Worm (Caenorhabditis elegans) whole organism, L1 larva: ENCODE data around the gene dlc-5.

Source experiments
- alr-1 ChIP-seq: fragments of 200-800 bp; sonication (Bioruptor generic); optimal IDR thresholded peaks from 2 replicates; lab custom pipeline; 2018; ENCODE audit warnings: borderline replicate concordance, mild to moderate bottlenecking, missing genetic modification characterization, missing compliant biosample characterization
- blmp-1 ChIP-seq: fragments of 150-350 bp; optimal IDR thresholded peaks from 2 replicates; lab custom pipeline; 2014; ENCODE audit warnings: missing biosample characterization, missing genetic modification characterization
- ceh-63 ChIP-seq: fragments of 200-800 bp; sonication (Bioruptor generic); optimal IDR thresholded peaks from 2 replicates; lab custom pipeline; 2018; ENCODE audit warnings: mild to moderate bottlenecking, missing genetic modification characterization, missing compliant biosample characterization
- ceh-8 ChIP-seq: fragments of 200-800 bp; sonication (Bioruptor generic); optimal IDR thresholded peaks from 2 replicates; lab custom pipeline; 2018; ENCODE audit warnings: mild to moderate bottlenecking, missing genetic modification characterization, moderate library complexity, missing compliant biosample characterization
- ceh-88 ChIP-seq: fragments of 200-800 bp; sonication (Bioruptor generic); IDR thresholded peaks from 2 replicates; pipeline ENCODE4 v1.3.6; 2022; ENCODE audit warnings: missing genetic modification characterization, missing compliant biosample characterization
- ceh-90 ChIP-seq: sonication (generic microtip); optimal IDR thresholded peaks from 2 replicates; lab custom pipeline; 2016; ENCODE audit warnings: missing genetic modification characterization, missing compliant biosample characterization
- ces-1 ChIP-seq: fragments of 150-350 bp; optimal IDR thresholded peaks from 2 replicates; lab custom pipeline; 2014; ENCODE audit warnings: missing biosample characterization, missing genetic modification reagents, missing genetic modification characterization
- egl-13 ChIP-seq: sonication (generic microtip); optimal IDR thresholded peaks from 2 replicates; lab custom pipeline; 2016; ENCODE audit warnings: missing genotype, missing genetic modification reagents, missing genetic modification characterization, missing compliant biosample characterization
- egl-27 ChIP-seq, 2 experiments: fragments of 150-350 bp in 1 of 2; sonication (generic microtip); optimal IDR thresholded peaks; 3 replicates each; lab custom pipeline; 2017 to 2018; ENCODE audit warnings: missing biosample characterization in 2 of 2, missing genetic modification characterization in 2 of 2, missing genetic modification reagents in 2 of 2
- ets-5 ChIP-seq: fragments of 200-800 bp; sonication (Bioruptor generic); IDR thresholded peaks from 2 replicates; pipeline ENCODE4 v1.3.6; 2022; ENCODE audit warnings: missing genetic modification characterization, missing compliant biosample characterization
- fkh-10 ChIP-seq: sonication (generic microtip); optimal IDR thresholded peaks from 2 replicates; lab custom pipeline; 2017; ENCODE audit warnings: missing biosample characterization, missing genetic modification reagents, missing genetic modification characterization
- fkh-4 ChIP-seq: sonication (generic microtip); optimal IDR thresholded peaks from 2 replicates; lab custom pipeline; 2016; ENCODE audit warnings: missing compliant biosample characterization, missing genetic modification characterization, borderline replicate concordance
- grh-1 ChIP-seq: fragments of 200-800 bp; sonication (Bioruptor generic); IDR thresholded peaks from 2 replicates; pipeline ENCODE4 v1.3.6; 2022; ENCODE audit warnings: missing genetic modification reagents, missing genetic modification characterization, missing compliant biosample characterization
- hpl-2 ChIP-seq: fragments of 150-350 bp; optimal IDR thresholded peaks from 2 replicates; lab custom pipeline; 2014; ENCODE audit warnings: missing biosample characterization, missing genetic modification reagents, missing genetic modification characterization
- irx-1 ChIP-seq: sonication (generic microtip); optimal IDR thresholded peaks from 2 replicates; lab custom pipeline; 2016; ENCODE audit warnings: missing genetic modification characterization, missing compliant biosample characterization
- isw-1 ChIP-seq: fragments of 200-800 bp; sonication (Bioruptor generic); IDR thresholded peaks from 2 replicates; pipeline ENCODE4 v1.3.6; 2022; ENCODE audit warnings: missing genetic modification characterization, missing compliant biosample characterization
- jun-1 ChIP-seq: fragments of 150-350 bp; optimal IDR thresholded peaks from 2 replicates; lab custom pipeline; 2014; ENCODE audit warnings: missing biosample characterization, missing genetic modification reagents, missing genetic modification characterization
- lin-13 ChIP-seq: fragments of 150-350 bp; optimal IDR thresholded peaks from 2 replicates; lab custom pipeline; 2014; ENCODE audit warnings: missing biosample characterization, missing genetic modification reagents, missing genetic modification characterization
- lir-3 ChIP-seq: sonication (generic microtip); optimal IDR thresholded peaks from 2 replicates; lab custom pipeline; 2016; ENCODE audit warnings: mild to moderate bottlenecking, missing genetic modification characterization, moderate library complexity, missing compliant biosample characterization; ENCODE audit not compliant: poor library complexity
- lsy-2 ChIP-seq, 2 experiments: fragments of 150-350 bp; optimal IDR thresholded peaks; 2 replicates each; lab custom pipeline; 2014; ENCODE audit warnings: missing biosample characterization in 2 of 2, missing genetic modification characterization in 2 of 2
- mdl-1 ChIP-seq, 2 experiments: fragments of 150-350 bp; optimal IDR thresholded peaks; 2 replicates each; lab custom pipeline; 2014 to 2017; ENCODE audit warnings: missing biosample characterization in 2 of 2, missing genetic modification characterization in 2 of 2, inconsistent platforms in 1 of 2
- mef-2 ChIP-seq: fragments of 150-350 bp; optimal IDR thresholded peaks from 2 replicates; lab custom pipeline; 2014; ENCODE audit warnings: missing biosample characterization, missing genetic modification characterization
- mep-1 ChIP-seq: fragments of 150-350 bp; optimal IDR thresholded peaks from 2 replicates; lab custom pipeline; 2014; ENCODE audit warnings: missing biosample characterization, missing genetic modification characterization
- nhr-20 ChIP-seq: sonication (generic microtip); optimal IDR thresholded peaks from 2 replicates; lab custom pipeline; 2016; ENCODE audit warnings: mild to moderate bottlenecking, missing genetic modification characterization, missing compliant biosample characterization
- nhr-28 ChIP-seq: fragments of 150-350 bp; optimal IDR thresholded peaks from 2 replicates; lab custom pipeline; 2014; ENCODE audit warnings: missing biosample characterization, missing genetic modification characterization
- nhr-47 ChIP-seq: sonication (generic microtip); optimal IDR thresholded peaks from 2 replicates; lab custom pipeline; 2016; ENCODE audit warnings: mild to moderate bottlenecking, missing genetic modification characterization, moderate library complexity, missing compliant biosample characterization
- nhr-77 ChIP-seq: fragments of 150-350 bp; optimal IDR thresholded peaks from 2 replicates; lab custom pipeline; 2014; ENCODE audit warnings: missing biosample characterization, missing genetic modification characterization
- nhr-85 ChIP-seq: sonication (generic microtip); peaks from one replicate; lab custom pipeline; 2016; ENCODE audit warnings: missing genetic modification characterization, inconsistent platforms, missing compliant biosample characterization
- nhr-90 ChIP-seq: sonication (generic microtip); optimal IDR thresholded peaks from 2 replicates; lab custom pipeline; 2016; ENCODE audit warnings: mild to moderate bottlenecking, missing genetic modification characterization, missing compliant biosample characterization; ENCODE audit not compliant: poor library complexity
- rnt-1 ChIP-seq: sonication (generic microtip); optimal IDR thresholded peaks from 2 replicates; lab custom pipeline; 2016; ENCODE audit warnings: mild to moderate bottlenecking, missing genetic modification characterization, moderate library complexity, missing compliant biosample characterization
- snu-23 ChIP-seq: sonication (generic microtip); optimal IDR thresholded peaks from 2 replicates; lab custom pipeline; 2016; ENCODE audit warnings: missing genetic modification characterization, missing compliant biosample characterization
- sox-4 ChIP-seq: sonication (generic microtip); optimal IDR thresholded peaks from 2 replicates; lab custom pipeline; 2016; ENCODE audit warnings: missing genetic modification characterization, missing compliant biosample characterization
- sup-37 ChIP-seq: fragments of 200-800 bp; sonication (Bioruptor generic); optimal IDR thresholded peaks from 2 replicates; lab custom pipeline; 2018; ENCODE audit warnings: mild to moderate bottlenecking, missing genetic modification characterization, missing compliant biosample characterization
- swsn-7 ChIP-seq: sonication (generic microtip); optimal IDR thresholded peaks from 2 replicates; lab custom pipeline; 2016; ENCODE audit warnings: missing genetic modification characterization, missing compliant biosample characterization
- unc-130 ChIP-seq: fragments of 150-350 bp; optimal IDR thresholded peaks from 2 replicates; lab custom pipeline; 2017; ENCODE audit warnings: missing biosample characterization, missing genetic modification characterization, inconsistent platforms
- zag-1 ChIP-seq: fragments of 150-350 bp; optimal IDR thresholded peaks from 2 replicates; lab custom pipeline; 2014; ENCODE audit warnings: missing biosample characterization, missing genetic modification characterization
- zip-4 ChIP-seq: fragments of 200-800 bp; sonication (Bioruptor generic); optimal IDR thresholded peaks from 2 replicates; lab custom pipeline; 2018; ENCODE audit warnings: mild to moderate bottlenecking, missing genetic modification characterization, moderate library complexity, missing compliant biosample characterization
- ztf-11 ChIP-seq, 2 experiments: sonication (generic microtip); optimal IDR thresholded peaks; 2 replicates each; lab custom pipeline; 2016 to 2017; ENCODE audit warnings: missing genetic modification characterization in 2 of 2, missing biosample characterization in 1 of 2, missing compliant biosample characterization in 1 of 2

Gene dlc-5

DNA sequence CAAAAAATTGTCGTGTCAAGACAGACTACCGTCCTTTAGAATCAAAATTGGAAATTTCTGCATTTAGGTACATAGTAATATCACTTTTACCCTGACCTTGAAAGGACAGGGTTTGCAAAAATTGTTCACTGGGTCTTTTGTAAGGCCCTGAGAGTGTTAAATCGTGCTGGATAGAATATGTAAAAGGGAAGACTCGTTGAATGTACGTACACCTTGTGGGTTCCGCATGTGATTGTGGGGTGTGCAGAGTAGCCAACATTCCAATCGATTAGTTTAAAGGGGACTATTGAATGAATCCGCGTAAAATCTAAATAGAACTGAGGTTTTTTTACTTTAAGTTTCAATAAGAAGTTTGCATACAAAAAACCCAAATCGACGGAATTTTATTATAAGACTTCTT is 22.6 kb downstream of the dlc-5 start:
- TF ChIP-seq nhr-47: no peak
- no peak for TF ChIP-seq sup-37
- TF ChIP-seq nhr-20 (tag; lab: Kevin White, UChicago): no peak
- TF ChIP-seq lir-3 (tag; lab: Kevin White, UChicago): no peak
- TF ChIP-seq ceh-88 (GFP tag; lab: Robert Waterston, UW): no peak
- TF ChIP-seq ztf-11 (tag; optimal IDR thresholded peaks at IDR 0.05; lab: Kevin White, UChicago): no peak
- TF ChIP-seq ceh-8 (GFP tag; lab: Kevin White, UChicago): no peak
- no peak for TF ChIP-seq zag-1 (tag; lab: Kevin White, UChicago)
- no peak for TF ChIP-seq fkh-10 (GFP tag; lab: Kevin White, UChicago)
- no peak for TF ChIP-seq ceh-63 (GFP tag; lab: Kevin White, UChicago)
- no peak for TF ChIP-seq blmp-1
- TF ChIP-seq alr-1: no peak
- no peak for TF ChIP-seq ceh-90 (tag; lab: Kevin White, UChicago)
- TF ChIP-seq swsn-7 (tag; lab: Kevin White, UChicago): no peak
- TF ChIP-seq nhr-28 (tag; lab: Kevin White, UChicago): no peak
- TF ChIP-seq unc-130 (tag; lab: Kevin White, UChicago): no peak
- TF ChIP-seq, all 84 proteins: peak for 0

DNA sequence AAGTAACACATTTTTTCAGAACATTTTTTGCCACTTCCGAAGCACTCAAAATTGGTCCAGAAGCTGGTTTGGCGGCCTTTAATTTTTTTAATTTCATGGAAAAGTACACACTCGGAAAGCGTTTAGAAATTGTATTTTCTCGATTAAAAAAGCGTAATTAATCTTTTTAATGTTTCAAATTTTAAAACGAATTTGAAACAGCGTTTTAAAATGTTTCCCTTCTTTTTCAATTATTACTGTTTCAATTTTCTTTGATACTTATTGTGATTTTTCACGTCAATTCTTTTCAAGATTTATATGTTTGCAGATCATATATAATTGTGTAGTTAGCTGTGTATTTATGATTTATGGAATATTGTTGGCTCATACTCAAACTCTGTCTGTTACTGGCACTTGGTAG is 26.0 kb downstream of the dlc-5 start, which contains the start of gene acr-25:
Gene acr-25 (plus strand): TSS at position 301 of the 400 bp plus-strand sequence.
- TF ChIP-seq zip-4 (GFP tag; lab: Kevin White, UChicago): no peak
- no peak for TF ChIP-seq egl-13 (tag; lab: Kevin White, UChicago)
- TF ChIP-seq irx-1 (tag; lab: Kevin White, UChicago): no peak
- TF ChIP-seq unc-130 (tag; lab: Kevin White, UChicago): no peak
- TF ChIP-seq blmp-1: no peak
- TF ChIP-seq rnt-1: no peak
- no peak for TF ChIP-seq nhr-90 (tag; lab: Kevin White, UChicago)
- no peak for TF ChIP-seq nhr-77 (tag; lab: Kevin White, UChicago)
- no peak for TF ChIP-seq isw-1 (GFP tag; lab: Robert Waterston, UW)

DNA sequence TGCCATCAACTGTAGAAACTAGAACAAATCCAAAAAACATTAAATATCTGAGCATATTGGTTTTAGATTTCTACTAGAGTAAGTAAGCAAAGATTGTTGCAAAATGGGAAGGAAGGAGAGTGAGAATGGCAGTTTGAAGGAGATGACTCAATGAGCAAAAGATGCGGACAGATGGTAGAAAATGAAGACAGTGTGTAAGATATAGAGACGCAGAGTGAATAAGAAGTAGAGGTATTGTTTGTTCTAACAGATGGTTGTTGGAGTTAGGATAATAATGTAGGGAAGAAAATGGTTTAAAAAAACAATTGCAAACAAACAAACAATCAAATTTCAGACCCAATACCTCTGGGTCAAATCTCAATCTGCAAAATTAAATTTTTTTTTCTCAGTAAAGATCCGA is 33.2 kb downstream of the dlc-5 start, which contains the start of gene tmed-13:
Gene tmed-13 (minus strand): TSS at position 169 of the 400 bp plus-strand sequence.
- TF ChIP-seq lsy-2 (tag; optimal IDR thresholded peaks at IDR 0.05; lab: Kevin White, UChicago) (no peak), grh-1 (GFP tag; lab: Robert Waterston, UW) (no peak), ceh-63 (GFP tag; lab: Kevin White, UChicago) (no peak), nhr-85 (no peak), ces-1 (no peak), lin-13 (GFP tag; lab: Kevin White, UChicago) (no peak), ets-5 (no peak), mef-2 (tag; lab: Kevin White, UChicago) (no peak), blmp-1 (no peak), fkh-4 (tag; lab: Kevin White, UChicago) (no peak)

DNA sequence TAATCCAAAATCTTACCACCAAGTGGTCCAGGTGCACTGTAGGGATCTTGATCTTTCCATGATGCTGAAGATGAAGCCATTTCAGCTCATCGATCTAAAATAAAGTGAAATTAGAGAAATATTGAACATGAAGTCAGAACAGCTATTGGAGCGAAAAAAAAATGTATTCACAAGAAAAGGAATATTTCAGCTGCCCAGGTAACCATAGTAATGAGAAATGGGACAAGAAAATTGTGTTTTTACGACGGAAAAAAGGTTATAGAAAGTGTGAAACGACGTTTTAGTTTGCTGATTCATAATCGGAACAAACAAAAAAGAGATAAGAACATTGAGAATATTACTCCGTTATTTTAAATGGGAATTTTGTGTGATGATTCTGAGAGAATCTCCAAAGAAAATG is 35.1 kb downstream of the dlc-5 start, which contains the start of gene Y73B6BL.27:
Gene Y73B6BL.27 (minus strand): TSS at position 101 of the 400 bp plus-strand sequence.
- TF ChIP-seq sox-4 (tag; lab: Kevin White, UChicago) (no peak), jun-1 (tag; lab: Kevin White, UChicago) (no peak), hpl-2 (GFP tag; lab: Kevin White, UChicago) (no peak), egl-13 (tag; lab: Kevin White, UChicago) (no peak), fkh-4 (tag; lab: Kevin White, UChicago) (no peak), egl-27 (tag; optimal IDR thresholded peaks at IDR 0.05; lab: Kevin White, UChicago) (no peak), mdl-1 (tag; optimal IDR thresholded peaks at IDR 0.05; lab: Kevin White, UChicago) (no peak), mep-1 (tag; lab: Kevin White, UChicago) (no peak), snu-23 (no peak)
